Worm (Caenorhabditis elegans): ENCODE data around the gene F02D8.4.

F02D8.4 gene

DNA sequence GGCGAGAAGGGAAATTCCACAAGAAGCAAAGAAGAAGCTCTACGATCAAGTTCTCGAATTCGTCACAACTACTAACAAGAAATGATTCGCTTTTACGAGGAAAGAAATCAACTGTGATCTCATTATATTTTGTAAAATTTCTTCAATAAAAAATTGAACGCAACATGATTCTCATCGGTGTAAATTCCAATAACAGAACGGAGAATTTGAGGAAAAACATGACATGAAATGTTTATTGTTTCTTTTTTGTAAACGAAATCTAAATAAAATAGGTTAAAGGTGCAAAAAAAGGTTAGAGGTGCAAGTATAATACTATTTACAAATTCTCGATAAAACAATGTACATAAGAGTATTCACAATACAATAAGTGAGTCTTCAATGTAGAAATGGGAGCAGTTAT is 6.8 kb downstream of the F02D8.4 start:
- TF ChIP-seq nhr-11 (tag; optimal IDR thresholded peaks at IDR 0.05) (no peak), efl-1 (optimal IDR thresholded peaks at IDR 0.05) (no peak), efl-1 (GFP tag; optimal IDR thresholded peaks at IDR 0.05 in 1 of 2) (peak in 1 of 2 experiments; percentile 45)

DNA sequence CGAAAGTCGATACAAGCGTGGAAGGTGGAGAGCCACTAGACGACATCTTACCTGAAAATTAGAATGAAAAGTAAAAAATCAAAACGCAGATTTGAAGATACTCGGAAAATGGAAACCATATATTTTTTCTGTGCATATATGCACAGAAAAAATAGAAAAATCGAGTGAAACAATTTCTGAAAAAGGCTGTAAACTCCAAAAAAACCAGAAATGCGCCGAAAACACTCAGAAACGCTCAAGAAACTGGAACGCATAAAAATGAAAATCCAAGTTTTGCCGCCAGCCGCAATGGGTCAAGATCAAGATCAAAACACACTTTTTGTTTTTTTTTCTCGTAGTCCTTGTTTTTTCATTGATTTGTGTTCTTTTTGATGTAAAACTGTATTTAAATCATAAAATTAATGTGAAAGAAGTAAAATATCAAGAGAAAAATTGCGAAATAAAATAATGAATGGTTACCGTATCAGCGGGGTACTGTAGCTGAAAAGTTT is 8.0 kb downstream of the F02D8.4 start, which contains the start of gene T01C3.3:
Gene T01C3.3, minus strand, starts transcription at position 51 of the 491 bp plus-strand sequence.
- TF ChIP-seq fkh-10 (GFP tag; optimal IDR thresholded peaks at IDR 0.05): no peak
- no peak for TF ChIP-seq lin-13 (GFP tag; optimal IDR thresholded peaks at IDR 0.05)
- TF ChIP-seq egl-27 (tag; optimal IDR thresholded peaks at IDR 0.05): no peak
- TF ChIP-seq lin-15B (tag; optimal IDR thresholded peaks at IDR 0.05): no peak
- no peak for TF ChIP-seq fos-1 (tag; optimal IDR thresholded peaks at IDR 0.05)
- TF ChIP-seq C34B4.2 (tag; optimal IDR thresholded peaks at IDR 0.05): no peak
- TF ChIP-seq ceh-8 (GFP tag; optimal IDR thresholded peaks at IDR 0.05): no peak
- no peak for TF ChIP-seq snpc-4 (tag; optimal IDR thresholded peaks at IDR 0.05)
- TF ChIP-seq unc-30 (tag; optimal IDR thresholded peaks at IDR 0.05): no peak
- no peak for TF ChIP-seq zip-4 (GFP tag; optimal IDR thresholded peaks at IDR 0.05)

DNA sequence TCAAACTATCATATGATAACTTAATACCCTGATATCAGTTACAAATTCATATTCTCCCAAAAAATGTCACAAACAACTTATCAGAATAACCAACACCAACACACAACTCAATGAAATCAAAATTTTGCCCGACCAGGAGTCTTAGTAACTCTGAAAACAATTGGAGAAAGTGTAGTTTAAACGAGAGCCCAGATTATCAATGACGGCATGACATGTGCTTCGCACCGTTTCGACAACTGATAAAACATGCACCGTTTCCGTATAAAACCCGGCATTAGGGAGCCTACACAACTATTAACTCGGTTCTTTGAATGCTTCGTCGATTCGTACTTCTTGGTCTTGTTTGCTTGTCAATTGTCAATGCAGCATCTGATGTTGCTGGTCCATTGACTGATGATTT is 8.9 kb downstream of the F02D8.4 start, which contains the start of gene fil-1:
Gene fil-1, plus strand, starts transcription at position 219 of the 400 bp plus-strand sequence.
- TF ChIP-seq elt-2 (tag; optimal IDR thresholded peaks at IDR 0.05) (peak; percentile 68), nhr-20 (tag; optimal IDR thresholded peaks at IDR 0.05) (peak; percentile 30), isw-1 (GFP tag; IDR thresholded peaks at IDR 0.05) (no peak), fkh-4 (tag; optimal IDR thresholded peaks at IDR 0.05; ENCODE audit: borderline replicate concordance) (no peak), lin-35 (GFP tag; optimal IDR thresholded peaks at IDR 0.05) (peak in 1 of 2 experiments; percentile 17)

DNA sequence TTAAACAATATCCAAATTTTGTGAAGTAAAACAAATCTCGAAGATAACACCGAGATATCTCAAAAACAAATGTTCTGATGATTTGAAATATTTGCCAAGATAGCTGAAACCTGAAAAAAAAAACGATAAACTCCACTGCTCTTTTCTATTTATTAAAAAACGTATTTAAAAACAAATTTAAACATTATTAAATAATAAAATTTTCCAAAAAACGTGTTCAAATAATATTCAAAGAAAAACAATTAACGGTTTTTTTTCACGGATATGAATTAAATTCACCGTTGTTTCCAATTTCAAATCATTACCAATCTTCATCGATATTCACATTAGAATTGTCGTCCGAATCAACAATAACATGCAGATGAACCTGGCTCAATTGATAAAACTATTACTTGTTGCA is 11.5 kb downstream of the F02D8.4 start, which contains the start of gene irld-14:
Gene irld-14, plus strand, starts transcription at position 301 of the 400 bp plus-strand sequence.
- TF ChIP-seq dpl-1 (GFP tag; optimal IDR thresholded peaks at IDR 0.05): no peak
- TF ChIP-seq fkh-4 (tag; optimal IDR thresholded peaks at IDR 0.05; ENCODE audit: borderline replicate concordance): no peak
- TF ChIP-seq blmp-1 (tag; optimal IDR thresholded peaks at IDR 0.05): no peak
- no peak for TF ChIP-seq nhr-20 (tag; optimal IDR thresholded peaks at IDR 0.05)
- no peak for TF ChIP-seq C16A3.4 (tag; optimal IDR thresholded peaks at IDR 0.05)
- no peak for TF ChIP-seq fkh-8 (tag; optimal IDR thresholded peaks at IDR 0.05)
- TF ChIP-seq irx-1 (tag; optimal IDR thresholded peaks at IDR 0.05): no peak
- no peak for TF ChIP-seq pqm-1 (tag; optimal IDR thresholded peaks at IDR 0.05)
- TF ChIP-seq elt-3 (tag; optimal IDR thresholded peaks at IDR 0.05): no peak
- TF ChIP-seq egl-13 (tag; optimal IDR thresholded peaks at IDR 0.05): no peak
- no peak for TF ChIP-seq aha-1 (tag; optimal IDR thresholded peaks at IDR 0.05)
- no peak for TF ChIP-seq lsy-2 (tag; optimal IDR thresholded peaks at IDR 0.05)
- no peak for TF ChIP-seq sox-4 (tag; optimal IDR thresholded peaks at IDR 0.05)
- TF ChIP-seq elt-2 (tag; optimal IDR thresholded peaks at IDR 0.05): no peak
- TF ChIP-seq tlp-1 (tag; optimal IDR thresholded peaks at IDR 0.05): no peak
- TF ChIP-seq lin-39 (tag; optimal IDR thresholded peaks at IDR 0.05): no peak
- no peak for TF ChIP-seq efl-3 (GFP tag; optimal IDR thresholded peaks at IDR 0.05)
- no peak for TF ChIP-seq unc-130 (tag; optimal IDR thresholded peaks at IDR 0.05)
- no peak for TF ChIP-seq dsc-1 (tag; optimal IDR thresholded peaks at IDR 0.05)
- TF ChIP-seq egl-27 (tag; optimal IDR thresholded peaks at IDR 0.05): no peak

DNA sequence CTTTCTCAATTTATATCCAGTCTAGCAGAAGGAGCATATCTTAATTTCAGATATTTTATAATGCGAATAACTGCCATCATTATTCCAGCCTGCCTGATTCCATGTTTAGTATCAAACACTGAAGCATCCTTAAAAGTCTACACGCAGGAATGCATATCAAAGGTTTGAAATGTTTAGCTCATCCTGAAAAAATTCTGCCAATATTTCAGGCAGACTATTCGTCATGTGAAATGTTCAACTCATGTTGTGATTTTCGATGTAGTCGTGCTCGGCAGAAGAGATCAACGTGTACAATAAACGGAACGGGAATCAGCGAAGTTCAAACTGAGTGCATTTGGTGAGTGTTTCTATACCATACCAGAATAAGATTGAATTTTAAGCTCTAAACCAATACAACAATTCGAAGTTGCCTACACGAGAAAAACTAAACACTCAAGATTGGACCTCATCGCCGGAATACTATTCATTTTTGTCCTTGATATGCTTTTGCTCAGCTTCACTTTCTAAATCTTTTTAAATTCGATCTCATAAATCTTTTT is 14.9 kb downstream of the F02D8.4 start, which contains the start of gene T01C3.11:
Gene T01C3.11, plus strand, starts transcription at position 51 of the 539 bp plus-strand sequence.
- TF ChIP-seq efl-1 (optimal IDR thresholded peaks at IDR 0.05) (no peak), efl-1 (GFP tag; optimal IDR thresholded peaks at IDR 0.05 in 1 of 2) (peak in 1 of 2 experiments; percentile 65), dsc-1 (tag; optimal IDR thresholded peaks at IDR 0.05) (no peak)

All from whole organism, L1 larva.